Worm (Caenorhabditis elegans) whole organism, L1 larva: ENCODE data around the gene vps-54.

ENCODE experiments used
- F16B12.6 ChIP-seq: fragments of 150-350 bp; optimal IDR thresholded peaks from 2 replicates; lab custom pipeline; 2014; ENCODE audit warnings: missing biosample characterization, missing genetic modification characterization
- Y116A8C.19 ChIP-seq: sonication (generic microtip); optimal IDR thresholded peaks from 2 replicates; lab custom pipeline; 2016; ENCODE audit warnings: missing compliant biosample characterization, missing genetic modification characterization, borderline replicate concordance
- ceh-63 ChIP-seq: fragments of 200-800 bp; sonication (Bioruptor generic); optimal IDR thresholded peaks from 2 replicates; lab custom pipeline; 2018; ENCODE audit warnings: mild to moderate bottlenecking, missing genetic modification characterization, missing compliant biosample characterization
- ces-1 ChIP-seq: fragments of 150-350 bp; optimal IDR thresholded peaks from 2 replicates; lab custom pipeline; 2014; ENCODE audit warnings: missing biosample characterization, missing genetic modification reagents, missing genetic modification characterization
- dpl-1 ChIP-seq, 3 experiments: fragments of 150-350 bp in 2 of 3; sonication (generic microtip) in 1 of 3; optimal IDR thresholded peaks; 2 replicates each; lab custom pipeline; 2014 to 2017; ENCODE audit warnings: missing biosample characterization in 3 of 3, missing genetic modification characterization in 3 of 3, missing genetic modification reagents in 3 of 3
- efl-3 ChIP-seq: fragments of 200-800 bp; sonication (Bioruptor generic); optimal IDR thresholded peaks from 2 replicates; lab custom pipeline; 2018; ENCODE audit warnings: mild to moderate bottlenecking, missing genetic modification characterization, missing compliant biosample characterization
- ets-5 ChIP-seq: fragments of 200-800 bp; sonication (Bioruptor generic); IDR thresholded peaks from 2 replicates; pipeline ENCODE4 v1.3.6; 2022; ENCODE audit warnings: missing genetic modification characterization, missing compliant biosample characterization
- fkh-10 ChIP-seq: sonication (generic microtip); optimal IDR thresholded peaks from 2 replicates; lab custom pipeline; 2017; ENCODE audit warnings: missing biosample characterization, missing genetic modification reagents, missing genetic modification characterization
- fkh-4 ChIP-seq: sonication (generic microtip); optimal IDR thresholded peaks from 2 replicates; lab custom pipeline; 2016; ENCODE audit warnings: missing compliant biosample characterization, missing genetic modification characterization, borderline replicate concordance
- fkh-8 ChIP-seq: sonication (generic microtip); optimal IDR thresholded peaks from 2 replicates; lab custom pipeline; 2016; ENCODE audit warnings: mild to moderate bottlenecking, missing genetic modification characterization, missing compliant biosample characterization
- fos-1 ChIP-seq: fragments of 150-350 bp; optimal IDR thresholded peaks from 2 replicates; lab custom pipeline; 2014; ENCODE audit warnings: missing biosample characterization, missing genetic modification characterization
- grh-1 ChIP-seq: fragments of 200-800 bp; sonication (Bioruptor generic); IDR thresholded peaks from 2 replicates; pipeline ENCODE4 v1.3.6; 2022; ENCODE audit warnings: missing genetic modification reagents, missing genetic modification characterization, missing compliant biosample characterization
- irx-1 ChIP-seq: sonication (generic microtip); optimal IDR thresholded peaks from 2 replicates; lab custom pipeline; 2016; ENCODE audit warnings: missing genetic modification characterization, missing compliant biosample characterization
- jun-1 ChIP-seq: fragments of 150-350 bp; optimal IDR thresholded peaks from 2 replicates; lab custom pipeline; 2014; ENCODE audit warnings: missing biosample characterization, missing genetic modification reagents, missing genetic modification characterization
- lin-13 ChIP-seq: fragments of 150-350 bp; optimal IDR thresholded peaks from 2 replicates; lab custom pipeline; 2014; ENCODE audit warnings: missing biosample characterization, missing genetic modification reagents, missing genetic modification characterization
- lin-14 ChIP-seq: fragments of 200-800 bp; sonication (Bioruptor generic); optimal IDR thresholded peaks from 2 replicates; lab custom pipeline; 2018; ENCODE audit warnings: mild to moderate bottlenecking, missing genetic modification characterization, moderate library complexity, missing compliant biosample characterization
- lsy-2 ChIP-seq, 2 experiments: fragments of 150-350 bp; optimal IDR thresholded peaks; 2 replicates each; lab custom pipeline; 2014; ENCODE audit warnings: missing biosample characterization in 2 of 2, missing genetic modification characterization in 2 of 2
- mep-1 ChIP-seq: fragments of 150-350 bp; optimal IDR thresholded peaks from 2 replicates; lab custom pipeline; 2014; ENCODE audit warnings: missing biosample characterization, missing genetic modification characterization
- nhr-19 ChIP-seq: fragments of 200-800 bp; sonication (Bioruptor generic); conservative IDR thresholded peaks from 2 replicates; pipeline ENCODE4 v1.3.6; 2022; ENCODE audit warnings: missing genetic modification characterization, missing compliant biosample characterization
- nhr-20 ChIP-seq: sonication (generic microtip); optimal IDR thresholded peaks from 2 replicates; lab custom pipeline; 2016; ENCODE audit warnings: mild to moderate bottlenecking, missing genetic modification characterization, missing compliant biosample characterization
- nhr-28 ChIP-seq: fragments of 150-350 bp; optimal IDR thresholded peaks from 2 replicates; lab custom pipeline; 2014; ENCODE audit warnings: missing biosample characterization, missing genetic modification characterization
- nhr-47 ChIP-seq: sonication (generic microtip); optimal IDR thresholded peaks from 2 replicates; lab custom pipeline; 2016; ENCODE audit warnings: mild to moderate bottlenecking, missing genetic modification characterization, moderate library complexity, missing compliant biosample characterization
- nhr-77 ChIP-seq: fragments of 150-350 bp; optimal IDR thresholded peaks from 2 replicates; lab custom pipeline; 2014; ENCODE audit warnings: missing biosample characterization, missing genetic modification characterization
- pag-3 ChIP-seq: sonication (generic microtip); optimal IDR thresholded peaks from 2 replicates; lab custom pipeline; 2017; ENCODE audit warnings: missing genetic modification characterization, mild to moderate bottlenecking, missing compliant biosample characterization, antibody characterized with exemption, borderline replicate concordance; ENCODE audit not compliant: insufficient read depth
- pax-3 ChIP-seq: fragments of 200-800 bp; sonication (Bioruptor generic); optimal IDR thresholded peaks from 2 replicates; lab custom pipeline; 2018; ENCODE audit warnings: mild to moderate bottlenecking, missing genetic modification characterization, moderate library complexity, missing compliant biosample characterization
- pqm-1 ChIP-seq: sonication (generic microtip); optimal IDR thresholded peaks from 3 replicates; lab custom pipeline; 2017; ENCODE audit warnings: missing biosample characterization, missing genetic modification characterization
- rnt-1 ChIP-seq: sonication (generic microtip); optimal IDR thresholded peaks from 2 replicates; lab custom pipeline; 2016; ENCODE audit warnings: mild to moderate bottlenecking, missing genetic modification characterization, moderate library complexity, missing compliant biosample characterization
- skn-1 ChIP-seq: fragments of 150-350 bp; optimal IDR thresholded peaks from 2 replicates; lab custom pipeline; 2014; ENCODE audit warnings: missing biosample characterization, missing genetic modification characterization
- sox-4 ChIP-seq: sonication (generic microtip); optimal IDR thresholded peaks from 2 replicates; lab custom pipeline; 2016; ENCODE audit warnings: missing genetic modification characterization, missing compliant biosample characterization
- sup-37 ChIP-seq: fragments of 200-800 bp; sonication (Bioruptor generic); optimal IDR thresholded peaks from 2 replicates; lab custom pipeline; 2018; ENCODE audit warnings: mild to moderate bottlenecking, missing genetic modification characterization, missing compliant biosample characterization
- swsn-7 ChIP-seq: sonication (generic microtip); optimal IDR thresholded peaks from 2 replicates; lab custom pipeline; 2016; ENCODE audit warnings: missing genetic modification characterization, missing compliant biosample characterization
- tbx-2 ChIP-seq: sonication (generic microtip); optimal IDR thresholded peaks from 2 replicates; lab custom pipeline; 2016; ENCODE audit warnings: missing genetic modification characterization, missing compliant biosample characterization
- unc-30 ChIP-seq: sonication (generic microtip); optimal IDR thresholded peaks from 2 replicates; lab custom pipeline; 2017; ENCODE audit warnings: missing biosample characterization, missing genetic modification characterization
- unc-86 ChIP-seq: sonication (generic microtip); optimal IDR thresholded peaks from 2 replicates; lab custom pipeline; 2016; ENCODE audit warnings: missing genetic modification characterization, missing compliant biosample characterization
- unc-98 ChIP-seq: fragments of 200-800 bp; sonication (Bioruptor generic); IDR thresholded peaks from 2 replicates; pipeline ENCODE4 v1.3.6; 2022; ENCODE audit warnings: missing genetic modification characterization, missing compliant biosample characterization

Gene vps-54

DNA sequence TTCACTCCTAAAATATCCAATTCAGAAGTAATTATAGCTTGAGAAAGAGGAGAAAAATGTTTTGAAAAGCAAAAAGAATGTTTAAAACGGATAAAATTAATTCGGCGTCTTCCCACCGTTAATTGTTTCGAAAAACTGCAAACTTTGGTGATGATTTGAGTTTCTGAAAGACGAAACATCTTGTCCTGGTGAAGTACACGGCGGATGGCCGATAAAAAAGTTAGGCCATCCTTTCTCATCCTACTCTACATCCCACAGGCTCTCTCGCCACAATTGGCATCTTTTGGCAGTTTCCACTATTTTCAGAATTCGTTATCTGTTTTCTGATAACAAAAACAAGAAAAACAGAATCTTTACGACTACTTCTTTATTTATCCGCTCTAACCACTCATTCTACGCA, 50.3 kb downstream of the vps-54 start, which contains the start of the genes C35A5.8 and hda-11 (continued):
- TF ChIP-seq nhr-47, result peak; percentile 91
- no peak for TF ChIP-seq nhr-77 (tag; lab: Kevin White, UChicago)
- TF ChIP-seq fos-1 (tag; lab: Kevin White, UChicago), result peak; percentile 20
- TF ChIP-seq nhr-20 (tag; lab: Kevin White, UChicago), result peak; percentile 82
- TF ChIP-seq tbx-2 (tag; lab: Kevin White, UChicago), result peak; percentile 89
- peak; percentile 64 to 75 (median 71) for TF ChIP-seq dpl-1 (GFP tag; optimal IDR thresholded peaks at IDR 0.05; lab: Kevin White, UChicago)
- TF ChIP-seq pax-3 (tag; lab: Kevin White, UChicago), result peak; percentile 82
- peak; percentile 59 for TF ChIP-seq grh-1 (GFP tag; lab: Robert Waterston, UW)
- peak; percentile 89 for TF ChIP-seq sox-4 (tag; lab: Kevin White, UChicago)
- no peak for TF ChIP-seq unc-30 (tag; lab: Kevin White, UChicago)
- peak; percentile 91 for TF ChIP-seq fkh-4 (tag; lab: Kevin White, UChicago)
- TF ChIP-seq ces-1 (GFP tag; lab: Kevin White, UChicago), result no peak
- TF ChIP-seq nhr-28 (tag; lab: Kevin White, UChicago), result no peak
- no peak for TF ChIP-seq jun-1 (tag; lab: Kevin White, UChicago)
- peak; percentile 54 to 61 for TF ChIP-seq lsy-2 (tag; optimal IDR thresholded peaks at IDR 0.05; lab: Kevin White, UChicago)
- TF ChIP-seq lin-13 (GFP tag; lab: Kevin White, UChicago), result peak; percentile 36
- peak; percentile 93 for TF ChIP-seq irx-1 (tag; lab: Kevin White, UChicago)
- peak; percentile 79 for TF ChIP-seq unc-98 (GFP tag; lab: Robert Waterston, UW)
- TF ChIP-seq sup-37 (GFP tag; lab: Kevin White, UChicago), result peak; percentile 20
- TF ChIP-seq unc-86 (tag; lab: Kevin White, UChicago), result peak; percentile 59
- peak; percentile 59 for TF ChIP-seq ceh-63 (GFP tag; lab: Kevin White, UChicago)
- no peak for TF ChIP-seq F16B12.6 (tag; lab: Kevin White, UChicago)
- TF ChIP-seq nhr-19 (GFP tag; lab: Robert Waterston, UW), result peak; percentile 82
- TF ChIP-seq pag-3 (tag; lab: Kevin White, UChicago), result peak; percentile 28
- peak; percentile 65 for TF ChIP-seq Y116A8C.19 (tag; lab: Kevin White, UChicago)
- TF ChIP-seq skn-1, result peak; percentile 52
- TF ChIP-seq efl-3 (GFP tag; lab: Kevin White, UChicago), result peak; percentile 41
- peak; percentile 74 for TF ChIP-seq mep-1

DNA sequence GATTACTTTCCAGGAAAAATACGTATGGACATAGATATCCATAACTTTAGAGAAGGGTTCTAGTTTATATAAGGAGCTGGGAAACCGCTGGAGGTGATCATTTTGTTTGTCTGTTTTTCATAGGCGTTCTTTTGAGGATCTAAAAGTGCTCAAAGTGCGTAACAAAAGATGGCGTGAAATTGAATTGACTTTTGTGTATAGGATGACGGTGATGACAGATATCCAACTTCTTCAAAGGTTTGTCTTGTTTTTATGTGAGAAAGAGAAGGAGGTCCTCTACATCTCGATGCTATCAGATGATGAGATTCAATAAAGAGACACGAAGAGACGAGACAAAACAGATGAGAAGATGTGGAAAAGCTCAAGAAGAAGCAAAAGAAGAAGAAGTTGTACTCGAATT, 59.5 kb downstream of the vps-54 start:
- no peak for TF ChIP-seq ets-5 (GFP tag; lab: Robert Waterston, UW)
- peak; percentile 51 for TF ChIP-seq fkh-10
- TF ChIP-seq pax-3 (tag; lab: Kevin White, UChicago), result no peak
- TF ChIP-seq lin-14 (GFP tag; lab: Kevin White, UChicago), result peak; percentile 24
- no peak for TF ChIP-seq swsn-7 (tag; lab: Kevin White, UChicago)
- no peak for TF ChIP-seq rnt-1 (tag; lab: Kevin White, UChicago)
- TF ChIP-seq fkh-8, result no peak
- no peak for TF ChIP-seq pqm-1 (tag; lab: Kevin White, UChicago)
